Fruit fly (Drosophila melanogaster) whole organism, pupa: ENCODE measurements around the gene CG42586.
A peak's percentile ranks its signal among the peaks of the same experiment; 100 is the strongest.

Experiments
- CG13204 ChIP-seq: fragments of 200-800 bp; sonication (Bioruptor generic); optimal IDR thresholded peaks from 2 replicates; lab custom pipeline; 2018; ENCODE audit warnings: missing biosample characterization, mild to moderate bottlenecking, missing genetic modification characterization, moderate library complexity
- CG14655 ChIP-seq: fragments of 200-800 bp; sonication (Bioruptor generic); optimal IDR thresholded peaks from 3 replicates; lab custom pipeline; 2017; ENCODE audit warnings: mild to moderate bottlenecking, missing biosample characterization, missing genetic modification reagents, missing genetic modification characterization
- CG15710 ChIP-seq: fragments of 200-800 bp; sonication (Bioruptor generic); optimal IDR thresholded peaks from 2 replicates; lab custom pipeline; 2018; ENCODE audit warnings: missing biosample characterization, mild to moderate bottlenecking, missing genetic modification characterization, moderate library complexity
- CG17806 ChIP-seq: fragments of 200-800 bp; sonication (Bioruptor generic); optimal IDR thresholded peaks from 2 replicates; lab custom pipeline; 2018; ENCODE audit warnings: missing biosample characterization, mild to moderate bottlenecking, missing genetic modification characterization, moderate library complexity
- CG32121 ChIP-seq: fragments of 200-800 bp; sonication (Bioruptor generic); IDR thresholded peaks from 2 replicates; pipeline ENCODE4 v1.3.6; 2022; ENCODE audit warnings: missing biosample characterization, missing genetic modification characterization
- CG9948 ChIP-seq: fragments of 200-800 bp; sonication (Bioruptor generic); optimal IDR thresholded peaks from 2 replicates; lab custom pipeline; 2018; ENCODE audit warnings: missing biosample characterization, mild to moderate bottlenecking, missing genetic modification characterization, moderate library complexity
- EcR ChIP-seq: fragments of 200-800 bp; sonication (Bioruptor generic); optimal IDR thresholded peaks from 3 replicates; lab custom pipeline; 2019; ENCODE audit warnings: missing biosample characterization, missing genetic modification characterization, mild to moderate bottlenecking, moderate library complexity, missing genetic modification reagents
- Ets98B ChIP-seq: fragments of 200-800 bp; sonication (Bioruptor generic); IDR thresholded peaks from 2 replicates; pipeline ENCODE4 v1.3.6; 2022; ENCODE audit warnings: missing biosample characterization, missing genetic modification characterization
- Pif1A ChIP-seq: fragments of 200-800 bp; sonication (Bioruptor generic); optimal IDR thresholded peaks from 3 replicates; lab custom pipeline; 2016; ENCODE audit warnings: missing biosample characterization, missing genetic modification characterization
- Snoo ChIP-seq: fragments of 200-800 bp; sonication (Bioruptor generic); optimal IDR thresholded peaks from 3 replicates; lab custom pipeline; 2017; ENCODE audit warnings: missing biosample characterization, mild to moderate bottlenecking, missing genetic modification characterization, inconsistent platforms
- gl ChIP-seq: fragments of 200-800 bp; sonication (Bioruptor generic); optimal IDR thresholded peaks from 2 replicates; lab custom pipeline; 2018; ENCODE audit warnings: missing biosample characterization, mild to moderate bottlenecking, missing genetic modification characterization
- rn ChIP-seq: fragments of 200-800 bp; sonication (Bioruptor generic); IDR thresholded peaks from 2 replicates; pipeline ENCODE4 v1.3.6; 2022; ENCODE audit warnings: missing biosample characterization, missing genetic modification characterization

DNA sequence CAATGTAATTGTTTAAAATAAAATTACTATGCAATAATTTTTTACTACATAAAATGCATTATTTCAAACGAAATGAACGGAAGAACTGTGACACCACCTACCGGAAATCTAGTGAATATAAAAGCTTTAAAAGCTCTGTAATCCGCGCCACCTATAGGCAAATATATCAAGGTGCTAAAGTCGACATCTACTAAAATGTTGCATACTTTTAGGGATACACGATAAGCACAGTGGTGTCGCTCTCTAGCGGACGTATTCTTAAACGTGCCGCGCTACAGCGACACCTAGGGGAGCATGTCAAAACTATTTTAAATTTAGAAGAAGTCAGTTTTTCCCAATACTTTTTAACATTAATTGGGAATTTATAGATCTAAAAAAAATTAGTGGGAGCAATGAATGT is 35.4 kb downstream of the CG42586 start:
- no peak for TF ChIP-seq CG14655 (GFP tag; lab: Kevin White, UChicago)
- TF ChIP-seq CG17806: no peak
- no peak for TF ChIP-seq CG13204
- TF ChIP-seq gl (tag; lab: Kevin White, UChicago): no peak
- TF ChIP-seq Snoo (tag; lab: Kevin White, UChicago): peak; percentile 47
- no peak for TF ChIP-seq EcR
- TF ChIP-seq rn (GFP tag; lab: Robert Waterston, UW): 0 out of 2 replicates have a peak, but pooled peaks have one; percentile 22
- TF ChIP-seq CG15710 (tag; lab: Kevin White, UChicago): no peak
- no peak for TF ChIP-seq Ets98B (GFP tag; lab: Robert Waterston, UW)
- TF ChIP-seq CG9948 (tag; lab: Kevin White, UChicago): no peak
- TF ChIP-seq Pif1A (GFP tag; lab: Kevin White, UChicago): no peak
- no peak for TF ChIP-seq CG32121 (GFP tag; lab: Robert Waterston, UW)
